Worm (Caenorhabditis elegans) whole organism, L4 larva: ENCODE measurements around the gene lys-2.

ENCODE experiments used
- F26F4.8 ChIP-seq: fragments of 200-800 bp; sonication (Bioruptor generic); conservative IDR thresholded peaks from 2 replicates; pipeline ENCODE4 v1.3.6; 2022; ENCODE audit warnings: missing genetic modification characterization, missing compliant biosample characterization
- F37D6.2 ChIP-seq: sonication (generic microtip); optimal IDR thresholded peaks from 2 replicates; lab custom pipeline; 2016; ENCODE audit warnings: mild to moderate bottlenecking, missing genetic modification characterization, missing compliant biosample characterization
- T20F7.1 ChIP-seq: fragments of 200-800 bp; sonication (Bioruptor generic); optimal IDR thresholded peaks from 2 replicates; lab custom pipeline; 2018; ENCODE audit warnings: mild to moderate bottlenecking, missing genetic modification characterization, missing compliant biosample characterization
- T26A8.4 ChIP-seq: fragments of 200-800 bp; sonication (Bioruptor generic); IDR thresholded peaks from 2 replicates; pipeline ENCODE4 v1.3.6; 2022; ENCODE audit warnings: missing genetic modification characterization, missing compliant biosample characterization
- Y105C5A.15 ChIP-seq: fragments of 200-800 bp; sonication (Bioruptor generic); IDR thresholded peaks from 2 replicates; pipeline ENCODE4 v1.3.6; 2022; ENCODE audit warnings: missing genetic modification characterization, missing compliant biosample characterization
- Y5F2A.4 ChIP-seq: fragments of 200-800 bp; sonication (Bioruptor generic); optimal IDR thresholded peaks from 2 replicates; lab custom pipeline; 2018; ENCODE audit warnings: mild to moderate bottlenecking, missing genetic modification characterization, missing compliant biosample characterization
- ZK546.5 ChIP-seq, 2 experiments: sonication (generic microtip); optimal IDR thresholded peaks; 2 replicates each; lab custom pipeline; 2017; ENCODE audit warnings: missing biosample characterization in 2 of 2, missing genetic modification characterization in 2 of 2
- aly-2 ChIP-seq: sonication (generic microtip); optimal IDR thresholded peaks from 2 replicates; lab custom pipeline; 2018; ENCODE audit warnings: missing biosample characterization, missing genetic modification characterization
- ama-1 ChIP-seq: fragments of 150-350 bp; optimal IDR thresholded peaks from 2 replicates; lab custom pipeline; 2014; ENCODE audit warnings: inconsistent platforms, mixed read lengths
- ceh-32 ChIP-seq: sonication (generic microtip); optimal IDR thresholded peaks from 2 replicates; lab custom pipeline; 2016; ENCODE audit warnings: mild to moderate bottlenecking, missing genetic modification characterization, missing compliant biosample characterization; ENCODE audit not compliant: poor library complexity
- ceh-82 ChIP-seq: sonication (generic microtip); optimal IDR thresholded peaks from 2 replicates; lab custom pipeline; 2017; ENCODE audit warnings: missing biosample characterization, missing genetic modification characterization
- ces-1 ChIP-seq: fragments of 150-350 bp; sonication (generic microtip); optimal IDR thresholded peaks from 4 replicates; lab custom pipeline; 2014; ENCODE audit warnings: missing biosample characterization, missing genetic modification reagents, missing genetic modification characterization
- daf-16 ChIP-seq, 3 experiments: sonication (generic microtip); optimal IDR thresholded peaks; 2 replicates each; lab custom pipeline; 2016 to 2017; ENCODE audit warnings: missing genetic modification characterization in 3 of 3, missing genetic modification reagents in 3 of 3, mild to moderate bottlenecking in 2 of 3, missing compliant biosample characterization in 2 of 3, missing biosample characterization in 1 of 3, moderate library complexity in 1 of 3
- dmd-6 ChIP-seq: fragments of 200-800 bp; sonication (Bioruptor generic); IDR thresholded peaks from 2 replicates; pipeline ENCODE4 v1.3.6; 2022; ENCODE audit warnings: missing genetic modification reagents, missing genetic modification characterization, missing compliant biosample characterization
- dmd-8 ChIP-seq: fragments of 200-800 bp; sonication (Bioruptor generic); IDR thresholded peaks from 2 replicates; pipeline ENCODE4 v1.3.6; 2022; ENCODE audit warnings: missing genetic modification characterization, missing compliant biosample characterization
- dpl-1 ChIP-seq: fragments of 150-350 bp; optimal IDR thresholded peaks from 2 replicates; lab custom pipeline; 2014; ENCODE audit warnings: missing biosample characterization, missing genetic modification reagents, missing genetic modification characterization
- duxl-1 ChIP-seq: sonication (generic microtip); optimal IDR thresholded peaks from 2 replicates; lab custom pipeline; 2016; ENCODE audit warnings: mild to moderate bottlenecking, missing genetic modification characterization, moderate library complexity, missing compliant biosample characterization; ENCODE audit not compliant: poor library complexity
- dve-1 ChIP-seq: sonication (generic microtip); optimal IDR thresholded peaks from 2 replicates; lab custom pipeline; 2017; ENCODE audit warnings: antibody characterized with exemption, mild to moderate bottlenecking, missing genetic modification characterization, missing compliant biosample characterization; ENCODE audit not compliant: insufficient read depth
- egl-27 ChIP-seq: sonication (generic microtip); optimal IDR thresholded peaks from 3 replicates; lab custom pipeline; 2017; ENCODE audit warnings: missing biosample characterization, missing genetic modification reagents, missing genetic modification characterization
- hlh-11 ChIP-seq: fragments of 200-800 bp; sonication (Bioruptor generic); optimal IDR thresholded peaks from 2 replicates; lab custom pipeline; 2018; ENCODE audit warnings: mild to moderate bottlenecking, missing genetic modification characterization, missing compliant biosample characterization
- hlh-30 ChIP-seq: sonication (generic microtip); optimal IDR thresholded peaks from 2 replicates; lab custom pipeline; 2017; ENCODE audit warnings: antibody characterized with exemption, mild to moderate bottlenecking, missing genetic modification characterization, missing compliant biosample characterization; ENCODE audit not compliant: insufficient read depth
- hmg-1.1 ChIP-seq: fragments of 200-800 bp; sonication (Bioruptor generic); IDR thresholded peaks from 2 replicates; pipeline ENCODE4 v1.3.6; 2022; ENCODE audit warnings: missing genetic modification reagents, missing genetic modification characterization, missing compliant biosample characterization
- jun-1 ChIP-seq: fragments of 150-350 bp; optimal IDR thresholded peaks from 2 replicates; lab custom pipeline; 2014; ENCODE audit warnings: missing biosample characterization, missing genetic modification reagents, missing genetic modification characterization
- lin-13 ChIP-seq: fragments of 150-350 bp; optimal IDR thresholded peaks from 2 replicates; lab custom pipeline; 2014; ENCODE audit warnings: missing biosample characterization, missing genetic modification reagents, missing genetic modification characterization
- lin-39 ChIP-seq: fragments of 150-350 bp; optimal IDR thresholded peaks from 2 replicates; lab custom pipeline; 2014; ENCODE audit warnings: missing biosample characterization, missing genetic modification reagents, missing genetic modification characterization
- lir-3 ChIP-seq: sonication (generic microtip); optimal IDR thresholded peaks from 2 replicates; lab custom pipeline; 2016; ENCODE audit warnings: mild to moderate bottlenecking, missing genetic modification characterization, missing compliant biosample characterization
- lsy-2 ChIP-seq, 2 experiments: fragments of 150-350 bp in 1 of 2; sonication (generic microtip) in 1 of 2; optimal IDR thresholded peaks; 2 replicates each; lab custom pipeline; 2014 to 2017; ENCODE audit warnings: missing biosample characterization in 2 of 2, missing genetic modification characterization in 2 of 2
- madf-9 ChIP-seq: fragments of 200-800 bp; sonication (Bioruptor generic); conservative IDR thresholded peaks from 2 replicates; pipeline ENCODE4 v1.3.6; 2022; ENCODE audit warnings: missing genetic modification reagents, missing genetic modification characterization, missing compliant biosample characterization
- mep-1 ChIP-seq: fragments of 150-350 bp; sonication (generic microtip); optimal IDR thresholded peaks from 3 replicates; lab custom pipeline; 2014; ENCODE audit warnings: missing biosample characterization, missing genetic modification characterization
- mes-2 ChIP-seq: sonication (generic microtip); optimal IDR thresholded peaks from 2 replicates; lab custom pipeline; 2016; ENCODE audit warnings: missing genotype, mild to moderate bottlenecking, missing genetic modification characterization, missing compliant biosample characterization; ENCODE audit not compliant: poor library complexity, severe bottlenecking
- mxl-2 ChIP-seq: fragments of 200-800 bp; sonication (Bioruptor generic); conservative IDR thresholded peaks from 2 replicates; pipeline ENCODE4 v1.3.6; 2022; ENCODE audit warnings: missing genetic modification reagents, missing genetic modification characterization, missing compliant biosample characterization
- mxl-3 ChIP-seq: fragments of 200-800 bp; sonication (Bioruptor generic); optimal IDR thresholded peaks from 2 replicates; lab custom pipeline; 2018; ENCODE audit warnings: mild to moderate bottlenecking, missing genetic modification characterization, missing compliant biosample characterization
- nhr-11 ChIP-seq: fragments of 150-350 bp; optimal IDR thresholded peaks from 2 replicates; lab custom pipeline; 2014; ENCODE audit warnings: missing biosample characterization, missing genetic modification characterization
- nhr-28 ChIP-seq: fragments of 150-350 bp; optimal IDR thresholded peaks from 2 replicates; lab custom pipeline; 2014; ENCODE audit warnings: missing biosample characterization, missing genetic modification characterization
- nhr-77 ChIP-seq: fragments of 150-350 bp; optimal IDR thresholded peaks from 2 replicates; lab custom pipeline; 2014; ENCODE audit warnings: missing biosample characterization, missing genetic modification characterization
- pha-4 ChIP-seq, 2 experiments: fragments of 150-350 bp in 1 of 2; fragments of 200-800 bp in 1 of 2; sonication (Bioruptor generic) in 1 of 2; IDR thresholded peaks in 1 of 2; optimal IDR thresholded peaks in 1 of 2; 2 replicates each; pipeline versions ENCODE4 v1.3.6 to Lab custom; 2014 to 2022; ENCODE audit warnings: missing genetic modification characterization in 2 of 2, missing genetic modification reagents in 2 of 2, missing biosample characterization in 1 of 2, missing compliant biosample characterization in 1 of 2
- php-3 ChIP-seq: fragments of 200-800 bp; sonication (Bioruptor generic); IDR thresholded peaks from 2 replicates; pipeline ENCODE4 v1.3.6; 2022; ENCODE audit warnings: missing genetic modification reagents, missing genetic modification characterization, missing compliant biosample characterization
- pqm-1 ChIP-seq: sonication (generic microtip); optimal IDR thresholded peaks from 2 replicates; lab custom pipeline; 2017; ENCODE audit warnings: missing biosample characterization, missing genetic modification characterization
- saeg-2 ChIP-seq: fragments of 200-800 bp; sonication (Bioruptor generic); IDR thresholded peaks from 2 replicates; pipeline ENCODE4 v1.3.6; 2022; ENCODE audit warnings: missing genetic modification reagents, missing genetic modification characterization, missing compliant biosample characterization
- sdz-12 ChIP-seq: fragments of 200-800 bp; sonication (Bioruptor generic); optimal IDR thresholded peaks from 2 replicates; lab custom pipeline; 2018; ENCODE audit warnings: mild to moderate bottlenecking, missing genetic modification characterization, missing compliant biosample characterization
- skn-1 ChIP-seq: fragments of 150-350 bp; optimal IDR thresholded peaks from 2 replicates; lab custom pipeline; 2014; ENCODE audit warnings: missing biosample characterization, missing genetic modification characterization
- snpc-1.2 ChIP-seq: fragments of 200-800 bp; sonication (Bioruptor generic); IDR thresholded peaks from 2 replicates; pipeline ENCODE4 v1.3.6; 2022; ENCODE audit warnings: missing genetic modification reagents, missing genetic modification characterization, missing compliant biosample characterization
- snpc-4 ChIP-seq: fragments of 150-350 bp; optimal IDR thresholded peaks from 2 replicates; lab custom pipeline; 2014; ENCODE audit warnings: missing biosample characterization, missing genetic modification characterization
- tag-97 ChIP-seq: fragments of 200-800 bp; sonication (Bioruptor generic); IDR thresholded peaks from 2 replicates; pipeline ENCODE4 v1.3.6; 2022; ENCODE audit warnings: missing genetic modification characterization, missing compliant biosample characterization
- tra-1 ChIP-seq: fragments of 200-800 bp; sonication (Bioruptor generic); IDR thresholded peaks from 2 replicates; pipeline ENCODE4 v1.3.6; 2022; ENCODE audit warnings: missing genetic modification reagents, missing genetic modification characterization, missing compliant biosample characterization
- zfp-3 ChIP-seq: fragments of 200-800 bp; sonication (Bioruptor generic); conservative IDR thresholded peaks from 2 replicates; pipeline ENCODE4 v1.3.6; 2022; ENCODE audit warnings: missing genetic modification reagents, missing genetic modification characterization, missing compliant biosample characterization

lys-2 gene

ce11 chrV:10265019-10265418 is 16.3 kb downstream of the lys-2 start:
- no peak for TF ChIP-seq mes-2 (tag; lab: Kevin White, UChicago)
- peak; percentile 73 for TF ChIP-seq ces-1 (GFP tag; lab: Kevin White, UChicago)
- no peak for TF ChIP-seq Y5F2A.4 (GFP tag; lab: Kevin White, UChicago)
- TF ChIP-seq mxl-2 (GFP tag; lab: Robert Waterston, UW): no peak
- TF ChIP-seq mxl-3 (GFP tag; lab: Kevin White, UChicago): no peak
- TF ChIP-seq Y105C5A.15: no peak
- TF ChIP-seq lir-3 (tag; lab: Kevin White, UChicago): no peak

ce11 chrV:10260460-10260859 is 20.8 kb downstream of the lys-2 start, which contains the start of gene sri-18:
Gene sri-18 (minus strand): TSS chrV:10260560.
- TF ChIP-seq F37D6.2 (tag; lab: Kevin White, UChicago): no peak
- TF ChIP-seq sdz-12: no peak
- TF ChIP-seq dpl-1 (GFP tag; lab: Kevin White, UChicago): no peak
- no peak for TF ChIP-seq aly-2
- TF ChIP-seq jun-1 (tag; lab: Kevin White, UChicago): no peak
- TF ChIP-seq php-3 (GFP tag; lab: Robert Waterston, UW): no peak
- TF ChIP-seq mep-1 (tag; lab: Kevin White, UChicago): no peak
- no peak for TF ChIP-seq F26F4.8 (GFP tag; lab: Robert Waterston, UW)
- TF ChIP-seq lsy-2 (tag; optimal IDR thresholded peaks at IDR 0.05; lab: Kevin White, UChicago): no peak
- TF ChIP-seq ceh-32: no peak
- TF ChIP-seq duxl-1 (tag; lab: Kevin White, UChicago): no peak
- no peak for TF ChIP-seq T20F7.1
- TF ChIP-seq tra-1 (GFP tag; lab: Robert Waterston, UW): no peak

ce11 chrV:10256050-10256449 is 25.2 kb downstream of the lys-2 start, which contains the start of gene nhr-232:
Gene nhr-232 (plus strand): TSS chrV:10256170.
- TF ChIP-seq lin-39 (tag; lab: Kevin White, UChicago): no peak
- no peak for TF ChIP-seq dpl-1 (GFP tag; lab: Kevin White, UChicago)
- TF ChIP-seq duxl-1 (tag; lab: Kevin White, UChicago): no peak
- no peak for TF ChIP-seq T26A8.4 (GFP tag; lab: Robert Waterston, UW)
- no peak for TF ChIP-seq snpc-4 (tag; lab: Kevin White, UChicago)
- TF ChIP-seq pha-4 (GFP tag; IDR thresholded peaks at IDR 0.05; lab: Robert Waterston, UW): no peak
- TF ChIP-seq pha-4 (tag; optimal IDR thresholded peaks at IDR 0.05; lab: Kevin White, UChicago): peak; percentile 14
- no peak for TF ChIP-seq ama-1 (lab: Kevin White, UChicago)
- TF ChIP-seq mxl-3 (GFP tag; lab: Kevin White, UChicago): peak; percentile 52
- TF ChIP-seq nhr-28 (tag; lab: Kevin White, UChicago): peak; percentile 80
- no peak for TF ChIP-seq ZK546.5 (tag; optimal IDR thresholded peaks at IDR 0.05; lab: Kevin White, UChicago)
- no peak for TF ChIP-seq madf-9
- no peak for TF ChIP-seq mxl-2 (GFP tag; lab: Robert Waterston, UW)
- TF ChIP-seq snpc-1.2 (GFP tag; lab: Robert Waterston, UW): no peak
- no peak for TF ChIP-seq egl-27
- no peak for TF ChIP-seq daf-16 (GFP tag; optimal IDR thresholded peaks at IDR 0.05; lab: Kevin White, UChicago)
- peak; percentile 89 for TF ChIP-seq daf-16 (tag; optimal IDR thresholded peaks at IDR 0.05; lab: Kevin White, UChicago)
- no peak for TF ChIP-seq hmg-1.1 (GFP tag; lab: Robert Waterston, UW)
- TF ChIP-seq nhr-77: peak; percentile 73
- peak; percentile 86 for TF ChIP-seq pqm-1 (tag; lab: Kevin White, UChicago)
- no peak for TF ChIP-seq tra-1 (GFP tag; lab: Robert Waterston, UW)
- no peak for TF ChIP-seq ceh-82 (tag; lab: Kevin White, UChicago)
- no peak for TF ChIP-seq tag-97 (GFP tag; lab: Robert Waterston, UW)
- no peak for TF ChIP-seq dmd-8 (GFP tag; lab: Robert Waterston, UW)
- peak; percentile 75 for TF ChIP-seq hlh-11 (tag; lab: Kevin White, UChicago)
- TF ChIP-seq php-3 (GFP tag; lab: Robert Waterston, UW): peak; percentile 63
- TF ChIP-seq mes-2 (tag; lab: Kevin White, UChicago): peak; percentile 33
- TF ChIP-seq mep-1 (tag; lab: Kevin White, UChicago): no peak
- TF ChIP-seq lin-13 (GFP tag; lab: Kevin White, UChicago): no peak
- TF ChIP-seq dve-1 (tag; lab: Kevin White, UChicago): peak; percentile 64
- TF ChIP-seq skn-1 (tag; lab: Kevin White, UChicago): no peak
- TF ChIP-seq hlh-30 (tag; lab: Kevin White, UChicago): peak; percentile 75
- peak; percentile 91 for TF ChIP-seq dmd-6
- no peak for TF ChIP-seq nhr-11 (tag; lab: Kevin White, UChicago)
- no peak for TF ChIP-seq saeg-2 (GFP tag; lab: Robert Waterston, UW)
- TF ChIP-seq zfp-3 (GFP tag; lab: Robert Waterston, UW): no peak
- TF ChIP-seq sdz-12: no peak
